Fruit fly (Drosophila melanogaster): Measurements from ENCODE around the gene CG34355.

Gene CG34355

dm6 chr3R:23872606-23873192 lies 69.0 kb downstream of the CG34355 start (continued):
- TF ChIP-seq Tbp (GFP tag; optimal IDR thresholded peaks at IDR 0.05) = no peak
- TF ChIP-seq CG14441 (GFP tag; IDR thresholded peaks at IDR 0.05) = no peak
- TF ChIP-seq crol (GFP tag; IDR thresholded peaks at IDR 0.05) = no peak
- no peak for TF ChIP-seq sima (GFP tag; optimal IDR thresholded peaks at IDR 0.05)
- no peak for TF ChIP-seq CTCF (GFP tag; optimal IDR thresholded peaks at IDR 0.05)
- TF ChIP-seq sna (GFP tag; IDR thresholded peaks at IDR 0.05; ENCODE audit: partially characterized antibody) = no peak
- no peak; the same call in 1 of the 2 replicates for TF ChIP-seq E2f2 (GFP tag; IDR thresholded peaks at IDR 0.05)
- TF ChIP-seq CG2875 (GFP tag; optimal IDR thresholded peaks at IDR 0.05) = no peak
- no peak for TF ChIP-seq HLH4C (GFP tag; IDR thresholded peaks at IDR 0.05; ENCODE audit: partially characterized antibody)
- no peak for TF ChIP-seq ssp (GFP tag; IDR thresholded peaks at IDR 0.05)
- TF ChIP-seq B-H1 (GFP tag; IDR thresholded peaks at IDR 0.05) = no peak
- no peak for TF ChIP-seq wor (GFP tag; IDR thresholded peaks at IDR 0.05)
- TF ChIP-seq nau (GFP tag; optimal IDR thresholded peaks at IDR 0.05) = no peak
- no peak for TF ChIP-seq Ets65A (GFP tag)
- TF ChIP-seq ro (GFP tag; IDR thresholded peaks at IDR 0.05) = no peak
- no peak for TF ChIP-seq Gug (GFP tag; IDR thresholded peaks at IDR 0.05)
- TF ChIP-seq CG11093 (GFP tag; IDR thresholded peaks at IDR 0.05) = no peak
- no peak for TF ChIP-seq CG6854 (GFP tag; optimal IDR thresholded peaks at IDR 0.05)
- TF ChIP-seq bsh (GFP tag; optimal IDR thresholded peaks at IDR 0.05) = peak in 1 of 2 experiments; percentile 66
- no peak for TF ChIP-seq Hmr (GFP tag; optimal IDR thresholded peaks at IDR 0.05)
- TF ChIP-seq lmd (GFP tag; IDR thresholded peaks at IDR 0.05) = no peak; the same call in 1 of the 2 replicates
- no peak for TF ChIP-seq Spps (tag; optimal IDR thresholded peaks at IDR 0.05)
- TF ChIP-seq CG9817 (tag; optimal IDR thresholded peaks at IDR 0.05) = no peak
- no peak for TF ChIP-seq ab (GFP tag; optimal IDR thresholded peaks at IDR 0.05)
- TF ChIP-seq CG10431 (GFP tag; optimal IDR thresholded peaks at IDR 0.05) = no peak
- TF ChIP-seq exex (tag; optimal IDR thresholded peaks at IDR 0.05) = peak; percentile 31
- TF ChIP-seq Antp (GFP tag; optimal IDR thresholded peaks at IDR 0.05) = no peak
- no peak for TF ChIP-seq MBD-R2 (GFP tag; IDR thresholded peaks at IDR 0.05)
- TF ChIP-seq Ptx1 (GFP tag; IDR thresholded peaks at IDR 0.05) = peak; percentile 28; the same call in 1 of the 2 replicates
- TF ChIP-seq lbe (GFP tag; optimal IDR thresholded peaks at IDR 0.05) = peak; percentile 1
- TF ChIP-seq Hsf (GFP tag; optimal IDR thresholded peaks at IDR 0.05) = peak; percentile 34
- no peak for TF ChIP-seq nerfin-2 (GFP tag; IDR thresholded peaks at IDR 0.05; ENCODE audit: partially characterized antibody)
- TF ChIP-seq CG11560 (tag; IDR thresholded peaks at IDR 0.05) = no peak
- no peak for TF ChIP-seq Meics (GFP tag; optimal IDR thresholded peaks at IDR 0.05)
- TF ChIP-seq tio (GFP tag; optimal IDR thresholded peaks at IDR 0.05) = no peak
- no peak for TF ChIP-seq CG9609 (GFP tag; optimal IDR thresholded peaks at IDR 0.05)
- TF ChIP-seq seq (GFP tag; IDR thresholded peaks at IDR 0.05) = no peak
- no peak for TF ChIP-seq CG31388 (GFP tag; optimal IDR thresholded peaks at IDR 0.05)
- TF ChIP-seq CG15601 (tag; optimal IDR thresholded peaks at IDR 0.05) = peak; percentile 27
- TF ChIP-seq CG12659 (GFP tag; optimal IDR thresholded peaks at IDR 0.05) = no peak
- TF ChIP-seq gt (GFP tag; IDR thresholded peaks at IDR 0.05) = no peak
- TF ChIP-seq CG4820 (GFP tag; optimal IDR thresholded peaks at IDR 0.05) = peak; percentile 30
- TF ChIP-seq CG6272 (GFP tag; IDR thresholded peaks at IDR 0.05) = no peak
- TF ChIP-seq Elba2 (GFP tag; optimal IDR thresholded peaks at IDR 0.05) = no peak
- no peak for TF ChIP-seq h (optimal IDR thresholded peaks at IDR 0.05)
- no peak for TF ChIP-seq eyg (GFP tag; optimal IDR thresholded peaks at IDR 0.05)
- no peak for TF ChIP-seq CG34376 (GFP tag; optimal IDR thresholded peaks at IDR 0.05)
- TF ChIP-seq mam (GFP tag; optimal IDR thresholded peaks at IDR 0.05) = no peak
- TF ChIP-seq pros (GFP tag; optimal IDR thresholded peaks at IDR 0.05) = no peak
- TF ChIP-seq CG9876 (GFP tag; optimal IDR thresholded peaks at IDR 0.05) = no peak
- no peak for TF ChIP-seq B-H2 (GFP tag; optimal IDR thresholded peaks at IDR 0.05)
- TF ChIP-seq prd (optimal IDR thresholded peaks at IDR 0.05) = no peak
- TF ChIP-seq prd (GFP tag; IDR thresholded peaks at IDR 0.05) = peak; percentile 36; the same call in 1 of the 3 replicates

Measured in whole organism, embryonic.